Fruit fly (Drosophila melanogaster): Measurements from ENCODE around the gene Gyc32E.

Gyc32E gene

DNA sequence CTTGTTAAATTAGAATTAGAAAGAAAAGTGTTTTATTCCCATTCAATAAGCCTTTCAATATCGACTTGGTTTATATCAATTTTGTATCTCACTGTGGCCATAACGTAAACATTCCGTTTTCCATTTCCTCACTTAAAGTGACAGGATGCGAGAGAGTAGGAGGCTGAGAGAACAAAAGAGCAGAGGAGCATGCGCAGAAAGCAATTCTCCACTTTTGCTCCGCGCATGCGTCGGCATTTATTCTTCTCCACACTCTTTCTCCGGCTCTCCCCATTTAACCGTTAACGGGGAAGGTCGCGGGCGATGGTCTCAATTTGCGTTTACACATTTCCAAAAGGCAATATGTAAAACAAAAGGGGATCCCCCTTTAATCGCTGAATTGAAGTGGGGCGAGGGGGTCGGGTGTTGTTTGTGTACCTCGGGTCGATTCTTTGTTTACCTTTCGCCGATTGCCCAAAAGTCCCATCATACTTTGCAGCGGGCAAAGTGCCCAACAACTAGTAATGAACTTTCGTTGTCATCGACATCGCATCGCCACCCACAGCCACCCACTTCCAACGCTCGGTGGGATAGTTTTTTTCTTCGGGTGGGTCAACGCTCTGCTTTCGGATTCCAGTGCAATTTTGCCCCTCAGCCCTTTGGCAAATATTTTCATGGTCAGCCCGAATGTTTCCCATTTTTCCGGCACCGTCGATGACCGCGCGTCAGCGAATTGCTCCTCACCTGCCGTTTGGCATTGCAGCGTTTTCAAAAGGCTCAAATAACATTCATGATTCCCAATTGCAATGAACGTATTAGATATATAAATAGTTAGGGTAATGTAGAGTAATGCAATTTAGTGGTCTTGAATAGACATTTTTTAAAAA is 20.0 kb upstream of the Gyc32E start (continued):
- TF ChIP-seq Deaf1 (tag; optimal IDR thresholded peaks at IDR 0.05) (peak; percentile 52), nerfin-2 (GFP tag; IDR thresholded peaks at IDR 0.05; ENCODE audit: partially characterized antibody) (no peak), ci (GFP tag; IDR thresholded peaks at IDR 0.05) (0 out of 3 replicates have a peak, but pooled peaks have one; percentile 38), Trl (optimal IDR thresholded peaks at IDR 0.05) (peak; percentile 66 to 76), Trl (GFP tag; optimal IDR thresholded peaks at IDR 0.05) (no peak), ase (GFP tag; IDR thresholded peaks at IDR 0.05) (0 out of 3 replicates have a peak, but pooled peaks have one; percentile 22), ewg (GFP tag; optimal IDR thresholded peaks at IDR 0.05) (peak; percentile 93), Hr78 (GFP tag; optimal IDR thresholded peaks at IDR 0.05) (peak in 1 of 2 experiments; percentile 35), scrt (GFP tag; optimal IDR thresholded peaks at IDR 0.05) (no peak), abd-A (tag; optimal IDR thresholded peaks at IDR 0.05) (peak; percentile 43), CG11085 (GFP tag; IDR thresholded peaks at IDR 0.05) (no peak)

DNA sequence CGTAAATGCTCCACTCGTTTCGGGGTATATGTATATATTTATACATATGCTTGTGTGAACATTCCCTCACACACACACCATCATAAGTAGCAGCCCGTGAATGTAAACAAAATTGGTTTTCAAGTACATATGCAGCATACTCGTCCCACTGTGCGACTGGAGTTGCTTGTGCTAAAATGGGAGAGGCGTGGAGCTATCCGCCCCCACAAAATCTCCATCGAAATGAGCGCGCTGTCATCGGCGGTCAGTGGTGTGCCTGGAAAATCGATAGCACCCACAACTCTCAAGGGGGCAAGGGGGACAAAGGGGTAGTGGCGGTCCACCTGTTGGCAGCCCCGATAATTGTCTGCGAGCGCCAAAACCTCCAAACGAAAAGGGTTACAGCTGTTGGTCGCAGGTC is 19.1 kb upstream of the Gyc32E start:
- peak; percentile 20 for TF ChIP-seq CG18599 (GFP tag; optimal IDR thresholded peaks at IDR 0.05)
- TF ChIP-seq nau (GFP tag; optimal IDR thresholded peaks at IDR 0.05): no peak
- TF ChIP-seq abd-A (tag; optimal IDR thresholded peaks at IDR 0.05): peak; percentile 84
- TF ChIP-seq Dp (GFP tag; optimal IDR thresholded peaks at IDR 0.05): no peak
- peak; percentile 96 for TF ChIP-seq nerfin-1 (tag; optimal IDR thresholded peaks at IDR 0.05)
- peak; percentile 50 for TF ChIP-seq sens (GFP tag)
- TF ChIP-seq BtbVII (GFP tag; optimal IDR thresholded peaks at IDR 0.05): no peak
- TF ChIP-seq onecut (GFP tag; IDR thresholded peaks at IDR 0.05): peak; percentile 99
- TF ChIP-seq bcd (GFP tag; optimal IDR thresholded peaks at IDR 0.05): no peak
- TF ChIP-seq MBD-R2 (GFP tag; IDR thresholded peaks at IDR 0.05): peak; percentile 70
- no peak for TF ChIP-seq CG8478 (optimal IDR thresholded peaks at IDR 0.05)
- TF ChIP-seq HLH4C (GFP tag; IDR thresholded peaks at IDR 0.05; ENCODE audit: partially characterized antibody): peak; percentile 12; the same call in 1 of the 3 replicates
- TF ChIP-seq CG12071 (GFP tag; optimal IDR thresholded peaks at IDR 0.05): peak; percentile 10
- TF ChIP-seq dan (GFP tag; IDR thresholded peaks at IDR 0.05): no peak
- TF ChIP-seq ewg (GFP tag; optimal IDR thresholded peaks at IDR 0.05): peak; percentile 22
- no peak for TF ChIP-seq fu2 (GFP tag; optimal IDR thresholded peaks at IDR 0.05)
- no peak for TF ChIP-seq disco-r (GFP tag; optimal IDR thresholded peaks at IDR 0.05)
- 0 out of 3 replicates have a peak, but pooled peaks have one; percentile 31 for TF ChIP-seq knrl (GFP tag; IDR thresholded peaks at IDR 0.05; ENCODE audit: partially characterized antibody)
- TF ChIP-seq CG9932 (GFP tag; IDR thresholded peaks at IDR 0.05): peak; percentile 27; the same call in 1 of the 2 replicates
- peak; percentile 59; the same call in 1 of the 2 replicates for TF ChIP-seq seq (GFP tag; IDR thresholded peaks at IDR 0.05)
- peak; percentile 14 for TF ChIP-seq nmo (GFP tag; optimal IDR thresholded peaks at IDR 0.05)
- TF ChIP-seq CG6791 (GFP tag; IDR thresholded peaks at IDR 0.05; ENCODE audit: partially characterized antibody): 0 out of 3 replicates have a peak, but pooled peaks have one; percentile 49
- TF ChIP-seq CG14860 (GFP tag; IDR thresholded peaks at IDR 0.05; ENCODE audit: partially characterized antibody): 0 out of 3 replicates have a peak, but pooled peaks have one; percentile 41
- peak; percentile 46; the same call in 1 of the 2 replicates for TF ChIP-seq Bgb (GFP tag; IDR thresholded peaks at IDR 0.05; ENCODE audit: partially characterized antibody)
- peak; percentile 39; the same call in 1 of the 3 replicates for TF ChIP-seq CG34422 (GFP tag; IDR thresholded peaks at IDR 0.05)
- no peak for TF ChIP-seq CG10366 (GFP tag; IDR thresholded peaks at IDR 0.05)
- TF ChIP-seq Dref (GFP tag; IDR thresholded peaks at IDR 0.05): peak; percentile 28; the same call in 1 of the 2 replicates
- no peak for TF ChIP-seq hth (optimal IDR thresholded peaks at IDR 0.05)
- no peak for TF ChIP-seq CG13287 (GFP tag; IDR thresholded peaks at IDR 0.05; ENCODE audit: partially characterized antibody)
- no peak for TF ChIP-seq shn (GFP tag; optimal IDR thresholded peaks at IDR 0.05)
- TF ChIP-seq CHES-1-like (GFP tag; optimal IDR thresholded peaks at IDR 0.05): no peak
- TF ChIP-seq sd (tag; optimal IDR thresholded peaks at IDR 0.05): no peak
- TF ChIP-seq CG10543 (GFP tag; optimal IDR thresholded peaks at IDR 0.05): peak; percentile 32
- TF ChIP-seq sr (GFP tag; IDR thresholded peaks at IDR 0.05): peak; percentile 61; the same call in 2 of the 3 replicates
- TF ChIP-seq row (GFP tag; IDR thresholded peaks at IDR 0.05): peak; percentile 72; the same call in 2 of the 3 replicates
- no peak for TF ChIP-seq pb (GFP tag; optimal IDR thresholded peaks at IDR 0.05)
- 0 out of 2 replicates have a peak, but pooled peaks have one; percentile 17 for TF ChIP-seq amos (GFP tag; IDR thresholded peaks at IDR 0.05; ENCODE audit: partially characterized antibody)
- TF ChIP-seq CG43689 (GFP tag; IDR thresholded peaks at IDR 0.05): no peak

Measured in whole organism, embryonic.